Worm (Caenorhabditis elegans) whole organism, L1 larva: ENCODE results near the gene ZK757.2.

ENCODE experiments used
- C04F5.9 ChIP-seq: sonication (generic microtip); optimal IDR thresholded peaks from 2 replicates; lab custom pipeline; 2016; ENCODE audit warnings: missing genetic modification characterization, missing compliant biosample characterization
- C16A3.4 ChIP-seq: fragments of 150-350 bp; optimal IDR thresholded peaks from 2 replicates; lab custom pipeline; 2014; ENCODE audit warnings: missing biosample characterization, missing genetic modification characterization
- F16B12.6 ChIP-seq: fragments of 150-350 bp; optimal IDR thresholded peaks from 2 replicates; lab custom pipeline; 2014; ENCODE audit warnings: missing biosample characterization, missing genetic modification characterization
- Y116A8C.19 ChIP-seq: sonication (generic microtip); optimal IDR thresholded peaks from 2 replicates; lab custom pipeline; 2016; ENCODE audit warnings: missing compliant biosample characterization, missing genetic modification characterization, borderline replicate concordance
- aha-1 ChIP-seq: fragments of 150-350 bp; optimal IDR thresholded peaks from 2 replicates; lab custom pipeline; 2014; ENCODE audit warnings: missing biosample characterization, missing genetic modification characterization
- alr-1 ChIP-seq: fragments of 200-800 bp; sonication (Bioruptor generic); optimal IDR thresholded peaks from 2 replicates; lab custom pipeline; 2018; ENCODE audit warnings: borderline replicate concordance, mild to moderate bottlenecking, missing genetic modification characterization, missing compliant biosample characterization
- aly-2 ChIP-seq: fragments of 150-350 bp; optimal IDR thresholded peaks from 2 replicates; lab custom pipeline; 2014; ENCODE audit warnings: missing biosample characterization, missing genetic modification characterization
- blmp-1 ChIP-seq: fragments of 150-350 bp; optimal IDR thresholded peaks from 2 replicates; lab custom pipeline; 2014; ENCODE audit warnings: missing biosample characterization, missing genetic modification characterization
- ceh-82 ChIP-seq, 3 experiments: fragments of 150-350 bp in 1 of 3; sonication (generic microtip) in 2 of 3; optimal IDR thresholded peaks; 2 replicates each; lab custom pipeline; 2014 to 2017; ENCODE audit warnings: missing biosample characterization in 3 of 3, missing genetic modification characterization in 3 of 3
- dpl-1 ChIP-seq, 3 experiments: fragments of 150-350 bp in 2 of 3; sonication (generic microtip) in 1 of 3; optimal IDR thresholded peaks; 2 replicates each; lab custom pipeline; 2014 to 2017; ENCODE audit warnings: missing biosample characterization in 3 of 3, missing genetic modification characterization in 3 of 3, missing genetic modification reagents in 3 of 3
- efl-1 ChIP-seq, 4 experiments: fragments of 150-350 bp; optimal IDR thresholded peaks in 3 of 4; peaks in 1 of 4; 1 replicate in 1 of 4; 2 replicates in 3 of 4; lab custom pipeline; 2014; ENCODE audit warnings: missing biosample characterization in 2 of 4, missing genetic modification characterization in 2 of 4, missing genetic modification reagents in 2 of 4
- efl-3 ChIP-seq: fragments of 200-800 bp; sonication (Bioruptor generic); optimal IDR thresholded peaks from 2 replicates; lab custom pipeline; 2018; ENCODE audit warnings: mild to moderate bottlenecking, missing genetic modification characterization, missing compliant biosample characterization
- elt-2 ChIP-seq: sonication (generic microtip); optimal IDR thresholded peaks from 2 replicates; lab custom pipeline; 2016; ENCODE audit warnings: missing genetic modification characterization, mild to moderate bottlenecking, inconsistent platforms, missing compliant biosample characterization, missing genetic modification reagents
- ets-5 ChIP-seq: fragments of 200-800 bp; sonication (Bioruptor generic); IDR thresholded peaks from 2 replicates; pipeline ENCODE4 v1.3.6; 2022; ENCODE audit warnings: missing genetic modification characterization, missing compliant biosample characterization
- fos-1 ChIP-seq: fragments of 150-350 bp; optimal IDR thresholded peaks from 2 replicates; lab custom pipeline; 2014; ENCODE audit warnings: missing biosample characterization, missing genetic modification characterization
- grh-1 ChIP-seq: fragments of 200-800 bp; sonication (Bioruptor generic); IDR thresholded peaks from 2 replicates; pipeline ENCODE4 v1.3.6; 2022; ENCODE audit warnings: missing genetic modification reagents, missing genetic modification characterization, missing compliant biosample characterization
- hlh-17 ChIP-seq: fragments of 200-800 bp; sonication (Bioruptor generic); optimal IDR thresholded peaks from 2 replicates; lab custom pipeline; 2018; ENCODE audit warnings: missing genetic modification characterization, mild to moderate bottlenecking, missing compliant biosample characterization, moderate library complexity, borderline replicate concordance
- hpl-2 ChIP-seq: fragments of 150-350 bp; optimal IDR thresholded peaks from 2 replicates; lab custom pipeline; 2014; ENCODE audit warnings: missing biosample characterization, missing genetic modification reagents, missing genetic modification characterization
- irx-1 ChIP-seq: sonication (generic microtip); optimal IDR thresholded peaks from 2 replicates; lab custom pipeline; 2016; ENCODE audit warnings: missing genetic modification characterization, missing compliant biosample characterization
- isw-1 ChIP-seq: fragments of 200-800 bp; sonication (Bioruptor generic); IDR thresholded peaks from 2 replicates; pipeline ENCODE4 v1.3.6; 2022; ENCODE audit warnings: missing genetic modification characterization, missing compliant biosample characterization
- lin-13 ChIP-seq: fragments of 150-350 bp; optimal IDR thresholded peaks from 2 replicates; lab custom pipeline; 2014; ENCODE audit warnings: missing biosample characterization, missing genetic modification reagents, missing genetic modification characterization
- lin-15B ChIP-seq: fragments of 150-350 bp; sonication (generic microtip); optimal IDR thresholded peaks from 3 replicates; lab custom pipeline; 2014; ENCODE audit warnings: missing biosample characterization, missing genetic modification characterization
- lin-39 ChIP-seq: fragments of 150-350 bp; optimal IDR thresholded peaks from 2 replicates; lab custom pipeline; 2014; ENCODE audit warnings: missing biosample characterization, missing genetic modification reagents, missing genetic modification characterization
- lir-3 ChIP-seq: sonication (generic microtip); optimal IDR thresholded peaks from 2 replicates; lab custom pipeline; 2016; ENCODE audit warnings: mild to moderate bottlenecking, missing genetic modification characterization, moderate library complexity, missing compliant biosample characterization; ENCODE audit not compliant: poor library complexity
- lsy-2 ChIP-seq, 2 experiments: fragments of 150-350 bp; optimal IDR thresholded peaks; 2 replicates each; lab custom pipeline; 2014; ENCODE audit warnings: missing biosample characterization in 2 of 2, missing genetic modification characterization in 2 of 2
- mdl-1 ChIP-seq, 2 experiments: fragments of 150-350 bp; optimal IDR thresholded peaks; 2 replicates each; lab custom pipeline; 2014 to 2017; ENCODE audit warnings: missing biosample characterization in 2 of 2, missing genetic modification characterization in 2 of 2, inconsistent platforms in 1 of 2
- mef-2 ChIP-seq: fragments of 150-350 bp; optimal IDR thresholded peaks from 2 replicates; lab custom pipeline; 2014; ENCODE audit warnings: missing biosample characterization, missing genetic modification characterization
- mep-1 ChIP-seq: fragments of 150-350 bp; optimal IDR thresholded peaks from 2 replicates; lab custom pipeline; 2014; ENCODE audit warnings: missing biosample characterization, missing genetic modification characterization
- nhr-11 ChIP-seq: fragments of 150-350 bp; optimal IDR thresholded peaks from 2 replicates; lab custom pipeline; 2014; ENCODE audit warnings: missing biosample characterization, missing genetic modification characterization
- nhr-12 ChIP-seq: sonication (generic microtip); optimal IDR thresholded peaks from 2 replicates; lab custom pipeline; 2017; ENCODE audit warnings: missing biosample characterization, missing genetic modification characterization
- nhr-19 ChIP-seq: fragments of 200-800 bp; sonication (Bioruptor generic); conservative IDR thresholded peaks from 2 replicates; pipeline ENCODE4 v1.3.6; 2022; ENCODE audit warnings: missing genetic modification characterization, missing compliant biosample characterization
- nhr-20 ChIP-seq: sonication (generic microtip); optimal IDR thresholded peaks from 2 replicates; lab custom pipeline; 2016; ENCODE audit warnings: mild to moderate bottlenecking, missing genetic modification characterization, missing compliant biosample characterization
- nhr-28 ChIP-seq: fragments of 150-350 bp; optimal IDR thresholded peaks from 2 replicates; lab custom pipeline; 2014; ENCODE audit warnings: missing biosample characterization, missing genetic modification characterization
- nhr-47 ChIP-seq: sonication (generic microtip); optimal IDR thresholded peaks from 2 replicates; lab custom pipeline; 2016; ENCODE audit warnings: mild to moderate bottlenecking, missing genetic modification characterization, moderate library complexity, missing compliant biosample characterization
- nhr-77 ChIP-seq: fragments of 150-350 bp; optimal IDR thresholded peaks from 2 replicates; lab custom pipeline; 2014; ENCODE audit warnings: missing biosample characterization, missing genetic modification characterization
- nhr-84 ChIP-seq: sonication (generic microtip); optimal IDR thresholded peaks from 2 replicates; lab custom pipeline; 2017; ENCODE audit warnings: missing biosample characterization, missing genetic modification characterization
- nhr-85 ChIP-seq: sonication (generic microtip); peaks from one replicate; lab custom pipeline; 2016; ENCODE audit warnings: missing genetic modification characterization, inconsistent platforms, missing compliant biosample characterization
- nhr-90 ChIP-seq: sonication (generic microtip); optimal IDR thresholded peaks from 2 replicates; lab custom pipeline; 2016; ENCODE audit warnings: mild to moderate bottlenecking, missing genetic modification characterization, missing compliant biosample characterization; ENCODE audit not compliant: poor library complexity
- pag-3 ChIP-seq: sonication (generic microtip); optimal IDR thresholded peaks from 2 replicates; lab custom pipeline; 2017; ENCODE audit warnings: missing genetic modification characterization, mild to moderate bottlenecking, missing compliant biosample characterization, antibody characterized with exemption, borderline replicate concordance; ENCODE audit not compliant: insufficient read depth
- pqm-1 ChIP-seq: sonication (generic microtip); optimal IDR thresholded peaks from 3 replicates; lab custom pipeline; 2017; ENCODE audit warnings: missing biosample characterization, missing genetic modification characterization
- sptf-1 ChIP-seq: fragments of 150-350 bp; optimal IDR thresholded peaks from 2 replicates; lab custom pipeline; 2014; ENCODE audit warnings: missing biosample characterization, missing genetic modification characterization
- sup-37 ChIP-seq: fragments of 200-800 bp; sonication (Bioruptor generic); optimal IDR thresholded peaks from 2 replicates; lab custom pipeline; 2018; ENCODE audit warnings: mild to moderate bottlenecking, missing genetic modification characterization, missing compliant biosample characterization
- swsn-7 ChIP-seq: sonication (generic microtip); optimal IDR thresholded peaks from 2 replicates; lab custom pipeline; 2016; ENCODE audit warnings: missing genetic modification characterization, missing compliant biosample characterization
- tlp-1 ChIP-seq: fragments of 150-350 bp; optimal IDR thresholded peaks from 2 replicates; lab custom pipeline; 2014; ENCODE audit warnings: missing biosample characterization, missing genetic modification characterization
- unc-30 ChIP-seq: sonication (generic microtip); optimal IDR thresholded peaks from 2 replicates; lab custom pipeline; 2017; ENCODE audit warnings: missing biosample characterization, missing genetic modification characterization
- unc-62 ChIP-seq: fragments of 150-350 bp; optimal IDR thresholded peaks from 2 replicates; lab custom pipeline; 2014; ENCODE audit warnings: missing biosample characterization, missing genetic modification reagents, missing genetic modification characterization
- unc-86 ChIP-seq: sonication (generic microtip); optimal IDR thresholded peaks from 2 replicates; lab custom pipeline; 2016; ENCODE audit warnings: missing genetic modification characterization, missing compliant biosample characterization
- unc-98 ChIP-seq: fragments of 200-800 bp; sonication (Bioruptor generic); IDR thresholded peaks from 2 replicates; pipeline ENCODE4 v1.3.6; 2022; ENCODE audit warnings: missing genetic modification characterization, missing compliant biosample characterization
- xbp-1 ChIP-seq: sonication (generic microtip); optimal IDR thresholded peaks from 2 replicates; lab custom pipeline; 2016; ENCODE audit warnings: missing genetic modification characterization, missing compliant biosample characterization
- zag-1 ChIP-seq: fragments of 150-350 bp; optimal IDR thresholded peaks from 2 replicates; lab custom pipeline; 2014; ENCODE audit warnings: missing biosample characterization, missing genetic modification characterization
- zip-4 ChIP-seq: fragments of 200-800 bp; sonication (Bioruptor generic); optimal IDR thresholded peaks from 2 replicates; lab custom pipeline; 2018; ENCODE audit warnings: mild to moderate bottlenecking, missing genetic modification characterization, moderate library complexity, missing compliant biosample characterization
- ztf-11 ChIP-seq, 2 experiments: sonication (generic microtip); optimal IDR thresholded peaks; 2 replicates each; lab custom pipeline; 2016 to 2017; ENCODE audit warnings: missing genetic modification characterization in 2 of 2, missing biosample characterization in 1 of 2, missing compliant biosample characterization in 1 of 2
- ztf-4 ChIP-seq: fragments of 150-350 bp; optimal IDR thresholded peaks from 2 replicates; lab custom pipeline; 2014; ENCODE audit warnings: missing biosample characterization, missing genetic modification characterization

Gene ZK757.2

ce11 chrIII:9848083-9848482, 30.6 kb downstream of the ZK757.2 start, which contains the start of gene mrpl-36:
mrpl-36 (minus strand) TSS chrIII:9848116.
- no peak for TF ChIP-seq elt-2 (tag; lab: Kevin White, UChicago)
- TF ChIP-seq irx-1 (tag; lab: Kevin White, UChicago), result no peak
- peak; percentile 50 to 61 for TF ChIP-seq lsy-2 (tag; optimal IDR thresholded peaks at IDR 0.05; lab: Kevin White, UChicago)
- no peak for TF ChIP-seq isw-1 (GFP tag; lab: Robert Waterston, UW)
- TF ChIP-seq sup-37 (GFP tag; lab: Kevin White, UChicago), result no peak
- TF ChIP-seq nhr-84 (tag; lab: Kevin White, UChicago), result no peak
- no peak for TF ChIP-seq fos-1 (tag; lab: Kevin White, UChicago)
- TF ChIP-seq nhr-47 (tag; lab: Kevin White, UChicago), result peak; percentile 17
- TF ChIP-seq lin-15B, result peak; percentile 9
- TF ChIP-seq unc-62 (GFP tag; lab: Kevin White, UChicago), result no peak
- no peak for TF ChIP-seq lin-13 (GFP tag; lab: Kevin White, UChicago)
- TF ChIP-seq nhr-85 (tag; lab: Kevin White, UChicago), result no peak
- no peak for TF ChIP-seq alr-1 (tag; lab: Kevin White, UChicago)
- no peak for TF ChIP-seq zag-1
- no peak for TF ChIP-seq Y116A8C.19 (tag; lab: Kevin White, UChicago)
- TF ChIP-seq efl-3 (GFP tag; lab: Kevin White, UChicago), result no peak
- TF ChIP-seq mef-2 (tag; lab: Kevin White, UChicago), result no peak
- peak; percentile 30 for TF ChIP-seq C16A3.4 (tag; lab: Kevin White, UChicago)
- no peak for TF ChIP-seq nhr-77 (tag; lab: Kevin White, UChicago)
- TF ChIP-seq unc-86 (tag; lab: Kevin White, UChicago), result no peak
- TF ChIP-seq nhr-19 (GFP tag; lab: Robert Waterston, UW), result no peak
- peak; percentile 52 to 67 for TF ChIP-seq efl-1 (optimal IDR thresholded peaks at IDR 0.05; lab: Kevin White, UChicago)
- TF ChIP-seq efl-1 (GFP tag; optimal IDR thresholded peaks at IDR 0.05 in 1 of 2; lab: Kevin White, UChicago), result peak; percentile 45 to 94
- TF ChIP-seq F16B12.6 (tag; lab: Kevin White, UChicago), result peak; percentile 33
- no peak for TF ChIP-seq ztf-4 (tag; lab: Kevin White, UChicago)
- no peak for TF ChIP-seq nhr-11 (tag; lab: Kevin White, UChicago)
- no peak for TF ChIP-seq zip-4 (GFP tag; lab: Kevin White, UChicago)
- TF ChIP-seq grh-1 (GFP tag; lab: Robert Waterston, UW), result no peak
- no peak for TF ChIP-seq C04F5.9
- no peak for TF ChIP-seq unc-30
- no peak for TF ChIP-seq pqm-1 (tag; lab: Kevin White, UChicago)
- TF ChIP-seq unc-98 (GFP tag; lab: Robert Waterston, UW), result no peak
- no peak for TF ChIP-seq tlp-1 (tag; lab: Kevin White, UChicago)
- TF ChIP-seq ztf-11 (tag; optimal IDR thresholded peaks at IDR 0.05; lab: Kevin White, UChicago), result no peak
- no peak for TF ChIP-seq aha-1 (tag; lab: Kevin White, UChicago)
- no peak for TF ChIP-seq nhr-28 (tag; lab: Kevin White, UChicago)
- TF ChIP-seq sptf-1 (tag; lab: Kevin White, UChicago), result no peak
- TF ChIP-seq xbp-1, result no peak
- TF ChIP-seq mdl-1 (tag; optimal IDR thresholded peaks at IDR 0.05; lab: Kevin White, UChicago), result peak in 1 of 2 experiments; percentile 5
- no peak for TF ChIP-seq ets-5
- TF ChIP-seq hpl-2 (GFP tag; lab: Kevin White, UChicago), result no peak
- TF ChIP-seq nhr-90 (tag; lab: Kevin White, UChicago), result no peak
- TF ChIP-seq ceh-82 (tag; optimal IDR thresholded peaks at IDR 0.05; lab: Kevin White, UChicago), result peak in 1 of 3 experiments; percentile 36
- TF ChIP-seq aly-2 (tag; lab: Kevin White, UChicago), result no peak
- TF ChIP-seq dpl-1 (GFP tag; optimal IDR thresholded peaks at IDR 0.05; lab: Kevin White, UChicago), result peak; percentile 33 to 64 (median 39)
- no peak for TF ChIP-seq nhr-12 (tag; lab: Kevin White, UChicago)
- TF ChIP-seq pag-3 (tag; lab: Kevin White, UChicago), result no peak
- no peak for TF ChIP-seq blmp-1 (tag; lab: Kevin White, UChicago)
- TF ChIP-seq mep-1 (tag; lab: Kevin White, UChicago), result peak; percentile 38
- no peak for TF ChIP-seq lir-3 (tag; lab: Kevin White, UChicago)
- TF ChIP-seq swsn-7, result peak; percentile 4
- TF ChIP-seq hlh-17 (GFP tag; lab: Kevin White, UChicago), result no peak
- TF ChIP-seq nhr-20, result peak; percentile 30
- no peak for TF ChIP-seq lin-39 (tag; lab: Kevin White, UChicago)
